Fruit fly (Drosophila melanogaster) whole organism, embryonic: ENCODE results near the gene CG3104.

Source experiments
- Antp ChIP-seq: fragments of 200-800 bp; sonication (Bioruptor generic); optimal IDR thresholded peaks from 3 replicates; lab custom pipeline; 2016; ENCODE audit warnings: missing biosample characterization, missing genetic modification characterization
- Atf-2 ChIP-seq: fragments of 200-800 bp; sonication (Bioruptor generic); optimal IDR thresholded peaks from 2 replicates; lab custom pipeline; 2016; ENCODE audit warnings: missing biosample characterization, missing genetic modification characterization
- CG10462 ChIP-seq: fragments of 200-800 bp; sonication (Bioruptor generic); optimal IDR thresholded peaks from 2 replicates; lab custom pipeline; 2016; ENCODE audit warnings: missing biosample characterization, missing genetic modification characterization
- CG12219 ChIP-seq: fragments of 200-800 bp; sonication (Bioruptor generic); optimal IDR thresholded peaks from 3 replicates; lab custom pipeline; 2018; ENCODE audit warnings: missing biosample characterization, mild to moderate bottlenecking, missing genetic modification characterization
- CG12236 ChIP-seq: fragments of 200-800 bp; sonication (Bioruptor generic); optimal IDR thresholded peaks from 2 replicates; lab custom pipeline; 2016; ENCODE audit warnings: missing biosample characterization, missing genetic modification characterization
- CG12942 ChIP-seq: fragments of 200-800 bp; sonication (Bioruptor generic); optimal IDR thresholded peaks from 3 replicates; lab custom pipeline; 2016; ENCODE audit warnings: missing biosample characterization, missing genetic modification characterization
- CG13123 ChIP-seq: fragments of 200-800 bp; sonication (Bioruptor generic); optimal IDR thresholded peaks from 2 replicates; lab custom pipeline; 2016; ENCODE audit warnings: missing biosample characterization, missing genetic modification characterization
- CG14050 ChIP-seq: fragments of 200-800 bp; sonication (Bioruptor generic); IDR thresholded peaks from 3 replicates; pipeline ENCODE4 v1.3.6; 2022; ENCODE audit warnings: missing biosample characterization, missing genetic modification characterization
- CG14710 ChIP-seq: fragments of 200-800 bp; sonication (Bioruptor generic); optimal IDR thresholded peaks from 3 replicates; lab custom pipeline; 2019; ENCODE audit warnings: missing biosample characterization, mild to moderate bottlenecking, missing genetic modification characterization, moderate library complexity
- CG1832 ChIP-seq: fragments of 200-800 bp; sonication (Bioruptor generic); optimal IDR thresholded peaks from 2 replicates; lab custom pipeline; 2017; ENCODE audit warnings: missing biosample characterization, mild to moderate bottlenecking, missing genetic modification characterization, inconsistent platforms
- CG18599 ChIP-seq: fragments of 200-800 bp; sonication (Bioruptor generic); optimal IDR thresholded peaks from 3 replicates; lab custom pipeline; 2017; ENCODE audit warnings: missing biosample characterization, missing genetic modification characterization, mild to moderate bottlenecking, moderate library complexity, missing genetic modification reagents
- CG18764 ChIP-seq: fragments of 200-800 bp; sonication (Bioruptor generic); optimal IDR thresholded peaks from 3 replicates; lab custom pipeline; 2016; ENCODE audit warnings: missing biosample characterization, missing genetic modification characterization
- CG2120 ChIP-seq: fragments of 200-800 bp; sonication (Bioruptor generic); optimal IDR thresholded peaks from 3 replicates; lab custom pipeline; 2016; ENCODE audit warnings: missing biosample characterization, missing genetic modification characterization
- CG32767 ChIP-seq: fragments of 200-800 bp; sonication (Bioruptor generic); IDR thresholded peaks from 2 replicates; pipeline ENCODE4 v1.3.6; 2022; ENCODE audit warnings: missing biosample characterization, missing genetic modification characterization
- CG4328 ChIP-seq: fragments of 200-800 bp; sonication (Bioruptor generic); optimal IDR thresholded peaks from 3 replicates; lab custom pipeline; 2017; ENCODE audit warnings: missing biosample characterization, missing genetic modification reagents, missing genetic modification characterization
- CG6175 ChIP-seq: fragments of 200-800 bp; sonication (Bioruptor generic); IDR thresholded peaks from 3 replicates; pipeline ENCODE4 v1.3.6; 2022; ENCODE audit warnings: missing biosample characterization, missing genetic modification characterization
- CG6272 ChIP-seq: fragments of 200-800 bp; sonication (Bioruptor generic); IDR thresholded peaks from 2 replicates; pipeline ENCODE4 v1.3.6; 2022; ENCODE audit warnings: missing biosample characterization, missing genetic modification characterization
- CG8089 ChIP-seq: fragments of 200-800 bp; sonication (Bioruptor generic); optimal IDR thresholded peaks from 3 replicates; lab custom pipeline; 2016; ENCODE audit warnings: missing biosample characterization, missing genetic modification characterization
- D19B ChIP-seq: fragments of 200-800 bp; sonication (Bioruptor generic); optimal IDR thresholded peaks from 2 replicates; lab custom pipeline; 2017; ENCODE audit warnings: missing biosample characterization, mild to moderate bottlenecking, missing genetic modification characterization
- Doc2 ChIP-seq: fragments of 200-800 bp; sonication (Bioruptor generic); IDR thresholded peaks from 2 replicates; pipeline ENCODE4 v1.3.6; 2022; ENCODE audit warnings: missing biosample characterization, missing genetic modification characterization
- Eip74EF ChIP-seq, 2 experiments: fragments of 200-800 bp in 1 of 2; fragments of >200 bp in 1 of 2; sonication (Bioruptor generic) in 1 of 2; optimal IDR thresholded peaks; 2 replicates each; lab custom pipeline; 2017 to 2019; ENCODE audit warnings: missing biosample characterization in 2 of 2, missing genetic modification characterization in 2 of 2, mild to moderate bottlenecking in 1 of 2, moderate library complexity in 1 of 2
- Hr78 ChIP-seq, 2 experiments: fragments of 200-800 bp in 1 of 2; fragments of >200 bp in 1 of 2; sonication (Bioruptor generic) in 1 of 2; optimal IDR thresholded peaks; 2 replicates each; lab custom pipeline; 2017 to 2019; ENCODE audit warnings: missing biosample characterization in 2 of 2, missing genetic modification characterization in 2 of 2, mild to moderate bottlenecking in 1 of 2, moderate library complexity in 1 of 2
- MESR4 ChIP-seq: fragments of 200-800 bp; sonication (Bioruptor generic); optimal IDR thresholded peaks from 2 replicates; lab custom pipeline; 2018; ENCODE audit warnings: missing biosample characterization, mild to moderate bottlenecking, missing genetic modification characterization, moderate library complexity
- NfI ChIP-seq: fragments of 200-800 bp; sonication (Bioruptor generic); optimal IDR thresholded peaks from 3 replicates; lab custom pipeline; 2018; ENCODE audit warnings: missing biosample characterization, mild to moderate bottlenecking, missing genetic modification characterization, moderate library complexity
- Opbp ChIP-seq: fragments of 200-800 bp; sonication (Bioruptor generic); IDR thresholded peaks from 3 replicates; pipeline ENCODE4 v1.3.6; 2022; ENCODE audit warnings: missing biosample characterization, missing genetic modification characterization; ENCODE audit not compliant: partially characterized antibody
- Ravus ChIP-seq: fragments of 200-800 bp; sonication (Bioruptor generic); IDR thresholded peaks from 2 replicates; pipeline ENCODE4 v1.3.6; 2022; ENCODE audit warnings: missing biosample characterization, missing genetic modification characterization
- Vsx1 ChIP-seq: fragments of 200-800 bp; sonication (Bioruptor generic); optimal IDR thresholded peaks from 2 replicates; lab custom pipeline; 2017; ENCODE audit warnings: missing biosample characterization, mild to moderate bottlenecking, missing genetic modification characterization, missing genetic modification reagents
- ash1 ChIP-seq: fragments of 200-800 bp; sonication (Bioruptor generic); optimal IDR thresholded peaks from 2 replicates; lab custom pipeline; 2018; ENCODE audit warnings: missing biosample characterization, mild to moderate bottlenecking, missing genetic modification characterization
- btn ChIP-seq: fragments of 200-800 bp; sonication (Bioruptor generic); optimal IDR thresholded peaks from 2 replicates; lab custom pipeline; 2016; ENCODE audit warnings: missing biosample characterization, missing genetic modification characterization
- cas ChIP-seq: fragments of 200-800 bp; sonication (Bioruptor generic); IDR thresholded peaks from 2 replicates; pipeline ENCODE4 v1.3.6; 2022; ENCODE audit warnings: missing biosample characterization, missing genetic modification characterization
- caup ChIP-seq: fragments of 200-800 bp; sonication (Bioruptor generic); optimal IDR thresholded peaks from 3 replicates; lab custom pipeline; 2017; ENCODE audit warnings: missing biosample characterization, mild to moderate bottlenecking, missing genetic modification characterization, moderate library complexity; ENCODE audit not compliant: severe bottlenecking
- chn ChIP-seq: fragments of 200-800 bp; sonication (Bioruptor generic); optimal IDR thresholded peaks from 2 replicates; lab custom pipeline; 2016; ENCODE audit warnings: missing biosample characterization, missing genetic modification characterization
- da ChIP-seq: fragments of 200-800 bp; sonication (Bioruptor generic); optimal IDR thresholded peaks from 2 replicates; lab custom pipeline; 2016; ENCODE audit warnings: missing biosample characterization, missing genetic modification characterization
- dmrt11E ChIP-seq: fragments of 200-800 bp; sonication (Bioruptor generic); optimal IDR thresholded peaks from 3 replicates; lab custom pipeline; 2018; ENCODE audit warnings: missing biosample characterization, mild to moderate bottlenecking, missing genetic modification characterization, moderate library complexity
- dmrt99B ChIP-seq: fragments of 200-800 bp; sonication (Bioruptor generic); optimal IDR thresholded peaks from 2 replicates; lab custom pipeline; 2018; ENCODE audit warnings: missing biosample characterization, mild to moderate bottlenecking, missing genetic modification characterization, moderate library complexity
- knrl ChIP-seq: fragments of 200-800 bp; sonication (Bioruptor generic); IDR thresholded peaks from 3 replicates; pipeline ENCODE4 v1.3.6; 2022; ENCODE audit warnings: missing biosample characterization, missing genetic modification characterization; ENCODE audit not compliant: partially characterized antibody
- nmo ChIP-seq: fragments of 200-800 bp; sonication (Bioruptor generic); optimal IDR thresholded peaks from 2 replicates; lab custom pipeline; 2018; ENCODE audit warnings: missing biosample characterization, mild to moderate bottlenecking, missing genetic modification characterization, moderate library complexity
- nom ChIP-seq: fragments of 200-800 bp; sonication (Bioruptor generic); optimal IDR thresholded peaks from 2 replicates; lab custom pipeline; 2017; ENCODE audit warnings: missing biosample characterization, missing genetic modification characterization, mild to moderate bottlenecking, moderate library complexity, missing genetic modification reagents
- pan ChIP-seq, 4 experiments: fragments of >200 bp in 3 of 4; fragments of 200-800 bp in 1 of 4; sonication (Bioruptor generic) in 1 of 4; optimal IDR thresholded peaks in 3 of 4; IDR thresholded peaks in 1 of 4; 2 replicates each; pipeline versions ENCODE4 v1.3.6 to Lab custom; 2017 to 2022; ENCODE audit warnings: missing biosample characterization in 2 of 4, missing genetic modification characterization in 2 of 4, mixed read lengths in 1 of 4
- peb ChIP-seq: fragments of 200-800 bp; sonication (Bioruptor generic); IDR thresholded peaks from 2 replicates; pipeline ENCODE4 v1.3.6; 2022; ENCODE audit warnings: missing biosample characterization, missing genetic modification characterization
- psq ChIP-seq: fragments of 200-800 bp; sonication (Bioruptor generic); optimal IDR thresholded peaks from 2 replicates; lab custom pipeline; 2017; ENCODE audit warnings: missing biosample characterization, missing genetic modification characterization
- pzg ChIP-seq: fragments of 200-800 bp; sonication (Bioruptor generic); optimal IDR thresholded peaks from 3 replicates; lab custom pipeline; 2018; ENCODE audit warnings: missing biosample characterization, mild to moderate bottlenecking, missing genetic modification characterization, moderate library complexity
- row ChIP-seq: fragments of 200-800 bp; sonication (Bioruptor generic); IDR thresholded peaks from 3 replicates; pipeline ENCODE4 v1.3.6; 2022; ENCODE audit warnings: missing biosample characterization, missing genetic modification characterization
- run ChIP-seq: fragments of 200-800 bp; sonication (Bioruptor generic); optimal IDR thresholded peaks from 3 replicates; lab custom pipeline; 2018; ENCODE audit warnings: missing biosample characterization, mild to moderate bottlenecking, missing genetic modification characterization
- slbo ChIP-seq: fragments of 200-800 bp; sonication (Bioruptor generic); IDR thresholded peaks from 2 replicates; pipeline ENCODE4 v1.3.6; 2022; ENCODE audit warnings: missing biosample characterization, missing genetic modification characterization
- tin ChIP-seq: fragments of 200-800 bp; sonication (Bioruptor generic); optimal IDR thresholded peaks from 3 replicates; lab custom pipeline; 2016; ENCODE audit warnings: missing biosample characterization, missing genetic modification characterization
- tio ChIP-seq: fragments of 200-800 bp; sonication (Bioruptor generic); optimal IDR thresholded peaks from 2 replicates; lab custom pipeline; 2017; ENCODE audit warnings: missing biosample characterization, missing genetic modification characterization, inconsistent platforms
- usp ChIP-seq: fragments of >200 bp; optimal IDR thresholded peaks from 2 replicates; lab custom pipeline; 2017; ENCODE audit warnings: missing biosample characterization, missing genetic modification characterization
- zen ChIP-seq: fragments of 200-800 bp; sonication (Bioruptor generic); optimal IDR thresholded peaks from 3 replicates; lab custom pipeline; 2018; ENCODE audit warnings: missing biosample characterization, mild to moderate bottlenecking, missing genetic modification characterization, moderate library complexity

CG3104 gene

DNA sequence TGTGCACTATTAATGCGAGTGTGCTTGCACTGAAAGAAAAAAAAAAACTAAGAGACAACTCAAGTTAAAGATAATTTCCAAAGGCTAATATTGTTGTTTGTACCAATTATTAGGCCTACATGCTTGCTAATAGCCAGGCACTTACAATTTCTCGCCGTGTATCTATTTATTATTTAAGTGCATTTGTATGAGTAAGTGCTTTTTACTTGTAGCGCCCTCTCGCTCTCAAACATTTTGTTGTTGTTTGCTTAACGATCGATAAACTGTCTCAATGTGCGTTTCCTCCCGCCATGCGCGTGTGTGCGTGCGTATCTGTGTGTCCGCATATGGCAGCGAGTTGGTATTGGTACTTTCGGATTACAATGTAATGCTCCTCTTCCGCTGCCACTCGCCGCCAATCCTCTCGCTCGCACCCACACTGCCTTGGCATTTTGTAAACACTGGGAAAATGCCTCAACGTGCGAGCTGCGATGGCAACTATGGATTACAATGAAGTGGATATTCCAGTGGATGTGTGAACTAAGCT lies 41.5 kb upstream of the CG3104 start (continued):
- no peak for TF ChIP-seq ash1
- TF ChIP-seq da (GFP tag; lab: Kevin White, UChicago), result peak; percentile 61
- peak; percentile 90 for TF ChIP-seq Antp (GFP tag; lab: Kevin White, UChicago)
- TF ChIP-seq Ravus, result no peak
- peak; percentile 82 for TF ChIP-seq slbo (GFP tag; lab: Robert Waterston, UW)
- peak; percentile 88 for TF ChIP-seq CG8089
- peak; percentile 80 for TF ChIP-seq CG12236
- peak; percentile 63 for TF ChIP-seq CG1832 (GFP tag; lab: Kevin White, UChicago)
- no peak for TF ChIP-seq pan (optimal IDR thresholded peaks at IDR 0.05; lab: Kevin White, UChicago)
- peak in 1 of 2 experiments; percentile 85 for TF ChIP-seq pan (GFP tag; optimal IDR thresholded peaks at IDR 0.05 in 1 of 2, IDR thresholded peaks at IDR 0.05 in 1 of 2)
- peak; percentile 66 for TF ChIP-seq CG6272 (GFP tag; lab: Robert Waterston, UW)
- TF ChIP-seq run (tag; lab: Kevin White, UChicago), result peak; percentile 43
- TF ChIP-seq CG32767, result peak; percentile 82
- TF ChIP-seq Atf-2 (GFP tag; lab: Kevin White, UChicago), result peak; percentile 88
- TF ChIP-seq CG13123, result peak; percentile 74
- TF ChIP-seq tio (GFP tag; lab: Kevin White, UChicago), result peak; percentile 84
- TF ChIP-seq dmrt99B (tag; lab: Kevin White, UChicago), result peak; percentile 80
- no peak for TF ChIP-seq knrl (GFP tag; lab: Robert Waterston, UW)
- no peak for TF ChIP-seq pzg (GFP tag; lab: Kevin White, UChicago)
- TF ChIP-seq CG18599 (GFP tag; lab: Kevin White, UChicago), result peak; percentile 71
- peak; percentile 60 for TF ChIP-seq CG12219 (GFP tag; lab: Kevin White, UChicago)
- peak; percentile 78 for TF ChIP-seq dmrt11E (tag; lab: Kevin White, UChicago)
- TF ChIP-seq cas, result no peak
- TF ChIP-seq CG14710 (tag; lab: Kevin White, UChicago), result peak; percentile 58
- TF ChIP-seq Vsx1 (GFP tag; lab: Kevin White, UChicago), result peak; percentile 51
- TF ChIP-seq psq (GFP tag; lab: Kevin White, UChicago), result peak; percentile 42
- peak; percentile 82 for TF ChIP-seq CG12942 (GFP tag; lab: Kevin White, UChicago)
- TF ChIP-seq peb (GFP tag; lab: Robert Waterston, UW), result peak; percentile 72
- peak; percentile 81 for TF ChIP-seq btn (GFP tag; lab: Kevin White, UChicago)
- peak; percentile 70 for TF ChIP-seq zen (tag; lab: Kevin White, UChicago)
- TF ChIP-seq chn (GFP tag; lab: Kevin White, UChicago), result peak; percentile 92
- TF ChIP-seq Doc2 (GFP tag; lab: Robert Waterston, UW), result peak; percentile 22; the same call in 1 of the 2 replicates
- peak; percentile 67 for TF ChIP-seq NfI (GFP tag; lab: Kevin White, UChicago)
- no peak for TF ChIP-seq nom (GFP tag; lab: Kevin White, UChicago)
- TF ChIP-seq CG18764 (GFP tag; lab: Kevin White, UChicago), result peak; percentile 62
- no peak for TF ChIP-seq usp (GFP tag; lab: Kevin White, UChicago)
- TF ChIP-seq nmo (GFP tag; lab: Kevin White, UChicago), result peak; percentile 86
- TF ChIP-seq Hr78 (GFP tag; optimal IDR thresholded peaks at IDR 0.05; lab: Kevin White, UChicago), result peak in 1 of 2 experiments; percentile 47
- TF ChIP-seq D19B (GFP tag; lab: Kevin White, UChicago), result peak; percentile 6
- peak; percentile 86 for TF ChIP-seq row (GFP tag; lab: Robert Waterston, UW)
- peak; percentile 80 for TF ChIP-seq CG14050 (GFP tag; lab: Robert Waterston, UW)
- peak; percentile 26; the same call in 1 of the 3 replicates for TF ChIP-seq CG6175 (GFP tag; lab: Robert Waterston, UW)
- TF ChIP-seq CG2120 (GFP tag; lab: Kevin White, UChicago), result peak; percentile 78
- no peak for TF ChIP-seq MESR4 (GFP tag; lab: Kevin White, UChicago)
- TF ChIP-seq caup (GFP tag; lab: Kevin White, UChicago), result peak; percentile 70
- TF ChIP-seq CG4328, result no peak
- TF ChIP-seq CG10462 (GFP tag; lab: Kevin White, UChicago), result peak; percentile 69
- no peak for TF ChIP-seq Opbp
- TF ChIP-seq Eip74EF (GFP tag; optimal IDR thresholded peaks at IDR 0.05; lab: Kevin White, UChicago), result peak in 1 of 2 experiments; percentile 62
- peak; percentile 84 for TF ChIP-seq tin
